Worm (Caenorhabditis elegans) whole organism, L3 larva: ENCODE results near the gene mihp-2.
A peak's percentile ranks its signal among the peaks of the same experiment; 100 is the strongest.

Source experiments
- ZK546.5 ChIP-seq: sonication (generic microtip); optimal IDR thresholded peaks from 2 replicates; lab custom pipeline; 2017; ENCODE audit warnings: missing biosample characterization, missing genetic modification characterization
- aly-2 ChIP-seq: fragments of 150-350 bp; optimal IDR thresholded peaks from 2 replicates; lab custom pipeline; 2014; ENCODE audit warnings: missing biosample characterization, missing genetic modification characterization
- ceh-28 ChIP-seq: fragments of 150-350 bp; optimal IDR thresholded peaks from 2 replicates; lab custom pipeline; 2014; ENCODE audit warnings: missing biosample characterization, missing genetic modification reagents, missing genetic modification characterization
- ceh-9 ChIP-seq: sonication (generic microtip); optimal IDR thresholded peaks from 2 replicates; lab custom pipeline; 2018; ENCODE audit warnings: missing biosample characterization, missing genetic modification characterization
- elt-3 ChIP-seq, 3 experiments: fragments of 150-350 bp in 1 of 3; sonication (generic microtip) in 2 of 3; optimal IDR thresholded peaks; 2 replicates in 2 of 3; 4 replicates in 1 of 3; lab custom pipeline; 2014 to 2017; ENCODE audit warnings: missing biosample characterization in 3 of 3, missing genetic modification characterization in 3 of 3
- fkh-2 ChIP-seq: fragments of 150-350 bp; optimal IDR thresholded peaks from 2 replicates; lab custom pipeline; 2014; ENCODE audit warnings: missing biosample characterization, missing genetic modification reagents, missing genetic modification characterization
- fos-1 ChIP-seq: fragments of 150-350 bp; optimal IDR thresholded peaks from 2 replicates; lab custom pipeline; 2014; ENCODE audit warnings: missing biosample characterization, missing genetic modification characterization
- jun-1 ChIP-seq: fragments of 150-350 bp; optimal IDR thresholded peaks from 2 replicates; lab custom pipeline; 2014; ENCODE audit warnings: missing biosample characterization, missing genetic modification reagents, missing genetic modification characterization
- lin-39 ChIP-seq: fragments of 150-350 bp; optimal IDR thresholded peaks from 2 replicates; lab custom pipeline; 2018; ENCODE audit warnings: missing biosample characterization, missing genetic modification reagents, missing genetic modification characterization
- lsy-12 ChIP-seq: sonication (generic microtip); optimal IDR thresholded peaks from 2 replicates; lab custom pipeline; 2016; ENCODE audit warnings: mild to moderate bottlenecking, missing genetic modification characterization, missing compliant biosample characterization
- mdl-1 ChIP-seq: fragments of 150-350 bp; optimal IDR thresholded peaks from 2 replicates; lab custom pipeline; 2014; ENCODE audit warnings: missing biosample characterization, missing genetic modification characterization
- nhr-23 ChIP-seq: fragments of 150-350 bp; optimal IDR thresholded peaks from 2 replicates; lab custom pipeline; 2014; ENCODE audit warnings: missing biosample characterization, missing genetic modification reagents, missing genetic modification characterization
- nhr-25 ChIP-seq: sonication (generic microtip); optimal IDR thresholded peaks from 2 replicates; lab custom pipeline; 2017; ENCODE audit warnings: missing biosample characterization, missing genetic modification characterization
- zag-1 ChIP-seq: fragments of 150-350 bp; optimal IDR thresholded peaks from 2 replicates; lab custom pipeline; 2014; ENCODE audit warnings: missing biosample characterization, missing genetic modification characterization
- ztf-11 ChIP-seq: fragments of 150-350 bp; optimal IDR thresholded peaks from 2 replicates; lab custom pipeline; 2014; ENCODE audit warnings: missing biosample characterization, missing genetic modification characterization

mihp-2 gene

ce11 chrV:18917396-18917795 lies 13.8 kb downstream of the mihp-2 start:
- TF ChIP-seq nhr-23 (tag; lab: Kevin White, UChicago) = no peak
- no peak for TF ChIP-seq zag-1 (tag; lab: Kevin White, UChicago)
- peak; percentile 67 for TF ChIP-seq ceh-28 (tag; lab: Kevin White, UChicago)
- no peak for TF ChIP-seq elt-3 (tag; optimal IDR thresholded peaks at IDR 0.05; lab: Kevin White, UChicago)

- TF ChIP-seq fos-1 (tag; lab: Kevin White, UChicago) (no peak), ztf-11 (tag; lab: Kevin White, UChicago) (no peak), ceh-9 (tag; lab: Kevin White, UChicago) (no peak), ZK546.5 (tag; lab: Kevin White, UChicago) (no peak), mdl-1 (tag; lab: Kevin White, UChicago) (no peak), elt-3 (tag; optimal IDR thresholded peaks at IDR 0.05; lab: Kevin White, UChicago) (no peak)
These were observed 27.2 kb downstream of the mihp-2 start for ce11 chrV:18930748-18931147.

- no peak for TF ChIP-seq lin-39
These were observed 27.7 kb downstream of the mihp-2 start, which contains the start of gene ptr-22 for ce11 chrV:18931279-18931678. Gene ptr-22 (minus strand): TSS chrV:18931379.

- TF ChIP-seq nhr-23 (tag; lab: Kevin White, UChicago) (peak; percentile 1), aly-2 (tag; lab: Kevin White, UChicago) (no peak)
These were observed 31.0 kb downstream of the mihp-2 start for ce11 chrV:18934539-18934938.

- TF ChIP-seq fkh-2 (no peak), nhr-25 (tag; lab: Kevin White, UChicago) (no peak), jun-1 (tag; lab: Kevin White, UChicago) (no peak)
These were observed 34.0 kb downstream of the mihp-2 start for ce11 chrV:18937578-18937977.

- no peak for TF ChIP-seq lsy-12
These were observed 36.8 kb downstream of the mihp-2 start, which contains the start of gene Y80D3A.8 for ce11 chrV:18940341-18940740. Gene Y80D3A.8 (plus strand): TSS chrV:18940641.

- TF ChIP-seq ceh-28 (tag; lab: Kevin White, UChicago) = peak; percentile 94
These were observed 37.3 kb downstream of the mihp-2 start for ce11 chrV:18940826-18941225.
